Worm (Caenorhabditis elegans) whole organism, late embryonic: ENCODE results near the gene F19B10.3.
A peak's percentile ranks its signal among the peaks of the same experiment; 100 is the strongest.

ENCODE experiments used
- K09A11.1 ChIP-seq: sonication (generic microtip); optimal IDR thresholded peaks from 2 replicates; lab custom pipeline; 2017; ENCODE audit warnings: antibody characterized with exemption, mild to moderate bottlenecking, missing genetic modification characterization, missing compliant biosample characterization; ENCODE audit not compliant: insufficient read depth
- T23F11.4 ChIP-seq: fragments of 200-800 bp; sonication (Bioruptor generic); optimal IDR thresholded peaks from 2 replicates; lab custom pipeline; 2018; ENCODE audit warnings: mild to moderate bottlenecking, missing genetic modification characterization, missing compliant biosample characterization
- Y22D7AL.16 ChIP-seq: sonication (generic microtip); optimal IDR thresholded peaks from 2 replicates; lab custom pipeline; 2016; ENCODE audit warnings: missing genetic modification characterization, missing compliant biosample characterization
- ceh-18 ChIP-seq: sonication (generic microtip); optimal IDR thresholded peaks from 2 replicates; lab custom pipeline; 2016; ENCODE audit warnings: missing genetic modification characterization, missing compliant biosample characterization
- ceh-24 ChIP-seq: sonication (generic microtip); optimal IDR thresholded peaks from 2 replicates; lab custom pipeline; 2016; ENCODE audit warnings: mild to moderate bottlenecking, missing genetic modification characterization, missing compliant biosample characterization
- ceh-30 ChIP-seq: fragments of 150-350 bp; optimal IDR thresholded peaks from 2 replicates; lab custom pipeline; 2014; ENCODE audit warnings: missing biosample characterization, missing genetic modification characterization
- ceh-34 ChIP-seq: sonication (generic microtip); optimal IDR thresholded peaks from 2 replicates; lab custom pipeline; 2016; ENCODE audit warnings: mild to moderate bottlenecking, missing genetic modification characterization, missing compliant biosample characterization
- ceh-45 ChIP-seq: fragments of 200-800 bp; sonication (Bioruptor generic); IDR thresholded peaks from 2 replicates; pipeline ENCODE4 v1.3.6; 2022; ENCODE audit warnings: missing genetic modification reagents, missing genetic modification characterization, missing compliant biosample characterization
- ceh-48 ChIP-seq: sonication (generic microtip); optimal IDR thresholded peaks from 2 replicates; lab custom pipeline; 2016; ENCODE audit warnings: missing genetic modification characterization, inconsistent platforms, missing compliant biosample characterization
- ceh-9 ChIP-seq: sonication (generic microtip); optimal IDR thresholded peaks from 2 replicates; lab custom pipeline; 2016; ENCODE audit warnings: mild to moderate bottlenecking, missing genetic modification characterization, inconsistent platforms, missing compliant biosample characterization
- elt-2 ChIP-seq: sonication (generic microtip); optimal IDR thresholded peaks from 2 replicates; lab custom pipeline; 2016; ENCODE audit warnings: missing genetic modification reagents, missing genetic modification characterization, missing compliant biosample characterization
- elt-4 ChIP-seq: sonication (generic microtip); optimal IDR thresholded peaks from 2 replicates; lab custom pipeline; 2016; ENCODE audit warnings: missing genetic modification characterization, missing compliant biosample characterization
- eyg-1 ChIP-seq: sonication (generic microtip); optimal IDR thresholded peaks from 2 replicates; lab custom pipeline; 2016; ENCODE audit warnings: missing genotype, missing genetic modification characterization, missing compliant biosample characterization
- fax-1 ChIP-seq: sonication (generic microtip); optimal IDR thresholded peaks from 2 replicates; lab custom pipeline; 2016; ENCODE audit warnings: missing genotype, missing genetic modification characterization, missing compliant biosample characterization
- hlh-13 ChIP-seq: fragments of 200-800 bp; sonication (Bioruptor generic); optimal IDR thresholded peaks from 2 replicates; lab custom pipeline; 2018; ENCODE audit warnings: mild to moderate bottlenecking, missing genetic modification characterization, missing compliant biosample characterization
- hlh-6 ChIP-seq: sonication (generic microtip); optimal IDR thresholded peaks from 2 replicates; lab custom pipeline; 2016; ENCODE audit warnings: missing genotype, missing genetic modification characterization, missing compliant biosample characterization
- lin-11 ChIP-seq: fragments of 200-800 bp; sonication (Bioruptor generic); optimal IDR thresholded peaks from 2 replicates; lab custom pipeline; 2018; ENCODE audit warnings: mild to moderate bottlenecking, missing genetic modification characterization, missing compliant biosample characterization
- mec-3 ChIP-seq: sonication (generic microtip); optimal IDR thresholded peaks from 2 replicates; lab custom pipeline; 2016; ENCODE audit warnings: borderline replicate concordance, missing genetic modification characterization, missing compliant biosample characterization
- nfya-1 ChIP-seq: sonication (generic microtip); optimal IDR thresholded peaks from 2 replicates; lab custom pipeline; 2017; ENCODE audit warnings: missing genetic modification characterization, mild to moderate bottlenecking, missing compliant biosample characterization, antibody characterized with exemption, moderate library complexity
- nhr-11 ChIP-seq: fragments of 150-350 bp; optimal IDR thresholded peaks from 2 replicates; lab custom pipeline; 2014; ENCODE audit warnings: missing biosample characterization, missing genetic modification characterization
- npax-4 ChIP-seq: sonication (generic microtip); optimal IDR thresholded peaks from 2 replicates; lab custom pipeline; 2016; ENCODE audit warnings: missing genetic modification characterization, missing compliant biosample characterization
- odd-2 ChIP-seq: sonication (generic microtip); optimal IDR thresholded peaks from 2 replicates; lab custom pipeline; 2017; ENCODE audit warnings: antibody characterized with exemption, mild to moderate bottlenecking, missing genetic modification characterization, missing compliant biosample characterization
- pag-3 ChIP-seq: sonication (generic microtip); optimal IDR thresholded peaks from 2 replicates; lab custom pipeline; 2016; ENCODE audit warnings: missing compliant biosample characterization, missing genetic modification characterization, borderline replicate concordance
- ref-2 ChIP-seq: sonication (generic microtip); optimal IDR thresholded peaks from 2 replicates; lab custom pipeline; 2016; ENCODE audit warnings: missing genetic modification characterization, missing compliant biosample characterization
- sox-2 ChIP-seq: fragments of 200-800 bp; sonication (Bioruptor generic); IDR thresholded peaks from 2 replicates; pipeline ENCODE4 v1.3.6; 2022; ENCODE audit warnings: missing genetic modification reagents, missing genetic modification characterization, missing compliant biosample characterization
- tbx-7 ChIP-seq: sonication (generic microtip); optimal IDR thresholded peaks from 2 replicates; lab custom pipeline; 2016; ENCODE audit warnings: missing genotype, missing genetic modification characterization, missing compliant biosample characterization
- unc-3 ChIP-seq, 2 experiments: fragments of 200-800 bp in 1 of 2; sonication (Bioruptor generic) in 1 of 2; sonication (generic microtip) in 1 of 2; conservative IDR thresholded peaks in 1 of 2; optimal IDR thresholded peaks in 1 of 2; 2 replicates each; pipeline versions ENCODE4 v1.3.6 to Lab custom; 2016 to 2022; ENCODE audit warnings: missing compliant biosample characterization in 2 of 2, missing genetic modification characterization in 2 of 2, missing genetic modification reagents in 1 of 2
- unc-42 ChIP-seq: sonication (generic microtip); optimal IDR thresholded peaks from 2 replicates; lab custom pipeline; 2016; ENCODE audit warnings: missing genotype, missing genetic modification characterization, missing compliant biosample characterization
- ztf-16 ChIP-seq: sonication (generic microtip); optimal IDR thresholded peaks from 2 replicates; lab custom pipeline; 2017; ENCODE audit warnings: missing genetic modification characterization, missing compliant biosample characterization

The F19B10.3 gene

DNA sequence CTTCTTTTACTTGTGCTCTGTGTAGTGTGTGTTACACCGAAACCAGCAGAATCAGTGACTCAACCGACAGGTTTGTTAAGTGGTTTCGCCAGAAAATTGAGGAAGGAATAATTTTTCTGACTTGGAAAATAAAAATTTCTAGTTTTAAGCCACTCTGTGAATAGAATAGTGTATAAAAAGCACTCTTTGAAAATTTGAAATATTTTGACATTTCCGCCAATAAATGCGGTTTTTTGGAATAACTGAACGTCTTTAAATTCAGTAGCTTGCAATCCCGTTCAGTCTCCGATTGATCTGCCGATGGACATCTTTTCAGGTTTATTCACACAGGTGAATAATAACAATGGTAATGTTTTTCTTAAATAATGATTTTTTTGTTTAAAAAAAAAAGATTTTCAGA, at the start of gene F19B10.3:
F19B10.3 (plus strand) TSS at position 301 of the 400 bp plus-strand sequence.
- TF ChIP-seq unc-42 (no peak), tbx-7 (no peak), ceh-9 (tag; lab: Kevin White, UChicago) (no peak), ztf-16 (tag; lab: Kevin White, UChicago) (no peak), ceh-48 (tag; lab: Kevin White, UChicago) (no peak), npax-4 (no peak), Y22D7AL.16 (tag; lab: Kevin White, UChicago) (no peak), mec-3 (tag; lab: Kevin White, UChicago) (no peak)

DNA sequence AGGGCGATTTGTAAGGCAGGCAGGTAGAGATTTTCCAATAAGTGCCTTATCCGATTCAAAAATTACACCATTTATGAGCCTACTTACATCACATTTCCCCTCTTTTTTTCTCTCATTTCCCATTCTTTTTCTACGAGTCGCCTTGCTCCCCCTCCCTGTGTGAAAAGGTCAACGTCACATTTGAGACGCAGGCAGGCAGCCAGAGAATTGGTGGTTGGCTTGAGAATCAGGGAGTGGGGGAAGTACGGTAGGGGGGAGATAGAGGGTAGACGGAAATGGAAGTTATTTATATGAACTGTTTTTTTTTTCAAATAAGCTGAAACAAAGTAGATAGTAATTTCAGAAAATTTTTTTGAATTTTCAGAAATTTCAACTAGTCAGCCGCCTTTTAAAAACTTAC, 48.0 kb upstream of the F19B10.3 start:
- peak; percentile 94 for TF ChIP-seq nfya-1 (tag; lab: Kevin White, UChicago)
- TF ChIP-seq eyg-1 (tag; lab: Kevin White, UChicago), result no peak

DNA sequence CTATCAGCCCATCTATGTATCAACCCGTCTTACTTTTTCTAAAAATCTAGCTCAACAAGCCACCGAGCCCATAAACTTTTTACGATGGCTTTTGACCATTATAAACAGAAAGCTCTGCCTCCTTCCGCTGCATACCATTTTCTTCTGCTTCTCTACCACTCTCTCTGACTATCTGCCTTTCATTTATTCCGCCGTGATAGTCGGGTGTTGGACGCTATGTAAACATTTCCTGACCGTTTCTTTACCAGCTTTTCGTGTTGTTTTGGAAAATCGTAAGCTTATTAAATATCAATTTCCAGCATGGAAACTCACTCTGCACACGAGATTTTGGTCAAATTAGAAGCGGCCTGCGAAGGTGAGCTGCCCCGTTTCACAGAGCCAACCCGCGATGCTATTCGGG, 47.1 kb upstream of the F19B10.3 start, which contains the start of gene F40E12.1:
F40E12.1 (plus strand) TSS at position 301 of the 400 bp plus-strand sequence.
- no peak for TF ChIP-seq ceh-45 (GFP tag; lab: Robert Waterston, UW)
- no peak for TF ChIP-seq K09A11.1 (tag; lab: Kevin White, UChicago)
- no peak for TF ChIP-seq ref-2 (tag; lab: Kevin White, UChicago)
- no peak for TF ChIP-seq unc-3 (GFP tag; conservative IDR thresholded peaks at IDR 0.05; lab: Robert Waterston, UW)
- no peak for TF ChIP-seq unc-3 (tag; optimal IDR thresholded peaks at IDR 0.05; lab: Kevin White, UChicago)
- no peak for TF ChIP-seq unc-42
- no peak for TF ChIP-seq pag-3
- TF ChIP-seq lin-11, result no peak
- no peak for TF ChIP-seq ceh-34
- no peak for TF ChIP-seq elt-2 (tag; lab: Kevin White, UChicago)
- TF ChIP-seq mec-3 (tag; lab: Kevin White, UChicago), result no peak
- TF ChIP-seq, all 69 proteins: peak for 0

DNA sequence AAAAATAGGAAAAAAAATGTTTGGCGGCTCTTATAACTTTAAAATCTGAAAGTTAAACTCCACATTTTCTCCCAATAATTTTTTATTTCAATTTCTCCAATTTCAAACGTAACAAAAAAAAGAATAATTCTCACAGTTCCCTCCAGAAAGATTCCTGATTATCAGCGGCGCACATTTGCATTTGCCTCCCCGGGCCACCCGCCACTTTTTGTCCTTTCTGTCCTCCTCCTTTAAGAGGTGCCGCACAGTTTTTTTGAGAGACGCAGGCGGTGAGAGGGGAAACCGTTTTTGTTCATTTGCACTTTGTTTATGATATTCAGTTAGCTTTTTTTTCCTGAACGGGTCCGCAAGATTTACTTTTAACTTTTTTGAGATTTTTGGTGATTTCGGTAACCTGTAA, 43.7 kb upstream of the F19B10.3 start:
- TF ChIP-seq ceh-18 (tag; lab: Kevin White, UChicago), result no peak
- TF ChIP-seq ztf-16 (tag; lab: Kevin White, UChicago), result no peak
- TF ChIP-seq fax-1 (tag; lab: Kevin White, UChicago), result no peak
- no peak for TF ChIP-seq sox-2 (GFP tag; lab: Robert Waterston, UW)
- TF ChIP-seq odd-2 (tag; lab: Kevin White, UChicago), result no peak
- no peak for TF ChIP-seq elt-2 (tag; lab: Kevin White, UChicago)
- TF ChIP-seq elt-4, result no peak
- no peak for TF ChIP-seq ceh-34
- no peak for TF ChIP-seq nhr-11 (tag; lab: Kevin White, UChicago)

DNA sequence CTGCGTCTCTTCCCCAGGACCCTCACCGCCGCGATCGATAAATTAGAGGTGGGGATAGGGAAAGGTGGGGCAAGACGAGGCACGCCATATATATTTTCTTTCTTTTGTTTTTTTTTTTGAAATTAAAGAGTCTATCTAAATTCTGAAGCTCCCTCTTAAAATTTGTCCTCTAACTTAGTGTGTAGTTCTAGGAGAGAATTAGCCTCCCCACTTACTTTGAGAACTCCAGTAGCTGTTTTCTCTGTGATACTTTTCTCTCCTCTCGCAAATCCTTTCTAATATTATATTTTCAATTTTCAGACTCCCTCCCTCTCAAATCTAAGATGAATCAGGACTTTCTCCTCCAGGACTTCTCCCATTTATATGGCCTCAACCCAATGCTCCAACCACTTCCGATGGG, 42.6 kb upstream of the F19B10.3 start, which contains the start of gene M151.7:
M151.7 (plus strand) TSS at position 301 of the 400 bp plus-strand sequence.
- TF ChIP-seq T23F11.4 (GFP tag; lab: Kevin White, UChicago), result no peak
- no peak for TF ChIP-seq tbx-7
- TF ChIP-seq sox-2 (GFP tag; lab: Robert Waterston, UW), result no peak
- TF ChIP-seq ceh-24, result no peak

DNA sequence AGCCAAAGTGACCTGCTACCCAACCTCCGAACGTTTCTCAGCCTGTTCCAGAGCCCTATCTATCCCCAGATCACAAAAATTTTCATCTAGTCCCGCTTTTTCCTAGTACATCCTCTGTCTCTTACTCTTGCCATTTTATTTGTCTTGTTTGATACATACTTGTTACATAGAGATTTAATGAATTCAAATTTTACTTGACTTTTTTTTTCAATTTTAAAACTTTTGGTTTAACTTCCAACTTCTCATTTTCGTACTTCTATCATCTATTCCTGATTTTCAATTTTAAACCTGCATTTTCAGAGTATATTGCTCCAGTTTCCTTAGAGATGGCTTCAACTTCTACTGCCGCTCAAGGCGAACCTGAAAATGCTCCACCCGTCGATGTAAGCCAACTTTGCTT, 37.7 kb upstream of the F19B10.3 start, which contains the start of gene M151.3:
M151.3 (plus strand) TSS at position 301 of the 400 bp plus-strand sequence.
- TF ChIP-seq ceh-24, result no peak
- TF ChIP-seq hlh-13, result no peak
- TF ChIP-seq hlh-6 (tag; lab: Kevin White, UChicago), result no peak

DNA sequence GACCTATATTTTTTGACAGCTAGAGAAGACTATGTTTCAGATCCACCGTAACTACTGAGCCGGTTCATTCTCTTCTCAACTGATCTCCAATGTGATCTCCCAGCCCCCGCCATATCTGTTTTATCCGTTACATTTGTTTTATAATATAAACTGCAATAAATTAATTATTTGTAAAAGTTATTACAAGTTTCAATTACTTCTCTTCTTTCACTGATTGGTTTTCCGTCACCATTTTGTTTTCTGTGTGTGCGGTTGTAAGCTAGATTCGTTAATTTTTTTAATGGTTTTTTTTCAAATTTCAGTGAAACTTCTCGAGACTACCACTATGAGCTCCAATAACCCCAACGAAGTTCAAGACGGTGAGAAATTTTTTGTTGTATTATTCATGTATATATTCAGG, 33.8 kb upstream of the F19B10.3 start, which contains the start of gene M151.2:
M151.2 (plus strand) TSS at position 301 of the 400 bp plus-strand sequence.
- TF ChIP-seq ceh-30 (tag; lab: Kevin White, UChicago), result no peak
